Fruit fly (Drosophila melanogaster) whole organism, embryonic: ENCODE measurements around the gene CG31974.
A peak's percentile ranks its signal among the peaks of the same experiment; 100 is the strongest.

ENCODE experiments used
- Bdp1 ChIP-seq: fragments of 200-800 bp; sonication (Bioruptor generic); optimal IDR thresholded peaks from 3 replicates; lab custom pipeline; 2016; ENCODE audit warnings: missing biosample characterization, missing genetic modification characterization
- CG11398 ChIP-seq: fragments of 200-800 bp; sonication (Bioruptor generic); optimal IDR thresholded peaks from 2 replicates; lab custom pipeline; 2016; ENCODE audit warnings: missing biosample characterization, missing genetic modification characterization
- CG11696 ChIP-seq: fragments of 200-800 bp; sonication (Bioruptor generic); IDR thresholded peaks from 2 replicates; pipeline ENCODE4 v1.3.6; 2022; ENCODE audit warnings: missing biosample characterization, missing genetic modification characterization
- CG12219 ChIP-seq: fragments of 200-800 bp; sonication (Bioruptor generic); optimal IDR thresholded peaks from 3 replicates; lab custom pipeline; 2018; ENCODE audit warnings: missing biosample characterization, mild to moderate bottlenecking, missing genetic modification characterization
- CG12744 ChIP-seq: fragments of 200-800 bp; sonication (Bioruptor generic); optimal IDR thresholded peaks from 2 replicates; lab custom pipeline; 2016; ENCODE audit warnings: missing biosample characterization, missing genetic modification characterization
- CG12769 ChIP-seq: fragments of 200-800 bp; sonication (Bioruptor generic); optimal IDR thresholded peaks from 2 replicates; lab custom pipeline; 2019; ENCODE audit warnings: missing biosample characterization, mild to moderate bottlenecking, missing genetic modification characterization, moderate library complexity
- CG14667 ChIP-seq: fragments of 200-800 bp; sonication (Bioruptor generic); IDR thresholded peaks from 2 replicates; pipeline ENCODE4 v1.3.6; 2022; ENCODE audit warnings: missing biosample characterization, missing genetic modification characterization
- CG15601 ChIP-seq: fragments of 200-800 bp; sonication (Bioruptor generic); optimal IDR thresholded peaks from 3 replicates; lab custom pipeline; 2019; ENCODE audit warnings: missing biosample characterization, mild to moderate bottlenecking, missing genetic modification characterization, moderate library complexity
- CG18619 ChIP-seq: fragments of 200-800 bp; sonication (Bioruptor generic); optimal IDR thresholded peaks from 3 replicates; lab custom pipeline; 2017; ENCODE audit warnings: missing biosample characterization, mild to moderate bottlenecking, missing genetic modification characterization
- CG2712 ChIP-seq: fragments of 200-800 bp; optimal IDR thresholded peaks from 3 replicates; lab custom pipeline; 2019; ENCODE audit warnings: missing biosample characterization, mild to moderate bottlenecking, missing genetic modification characterization, moderate library complexity
- CG2875 ChIP-seq: fragments of 200-800 bp; sonication (Bioruptor generic); optimal IDR thresholded peaks from 2 replicates; lab custom pipeline; 2017; ENCODE audit warnings: missing biosample characterization, mild to moderate bottlenecking, missing genetic modification characterization, missing genetic modification reagents
- CG30020 ChIP-seq: fragments of 200-800 bp; optimal IDR thresholded peaks from 2 replicates; lab custom pipeline; 2019; ENCODE audit warnings: missing biosample characterization, mild to moderate bottlenecking, missing genetic modification characterization, moderate library complexity
- CG31365 ChIP-seq: fragments of 200-800 bp; sonication (Bioruptor generic); optimal IDR thresholded peaks from 2 replicates; lab custom pipeline; 2018; ENCODE audit warnings: missing biosample characterization, mild to moderate bottlenecking, missing genetic modification characterization
- CG31388 ChIP-seq: fragments of 200-800 bp; sonication (Bioruptor generic); optimal IDR thresholded peaks from 2 replicates; lab custom pipeline; 2016; ENCODE audit warnings: missing biosample characterization, missing genetic modification characterization
- CG32772 ChIP-seq: fragments of 200-800 bp; sonication (Bioruptor generic); IDR thresholded peaks from 2 replicates; pipeline ENCODE4 v1.3.6; 2022; ENCODE audit warnings: missing biosample characterization, missing genetic modification characterization
- CG3407 ChIP-seq: fragments of 200-800 bp; sonication (Bioruptor generic); optimal IDR thresholded peaks from 2 replicates; lab custom pipeline; 2018; ENCODE audit warnings: missing biosample characterization, mild to moderate bottlenecking, missing genetic modification characterization
- CG42726 ChIP-seq: fragments of 200-800 bp; sonication (Bioruptor generic); IDR thresholded peaks from 2 replicates; pipeline ENCODE4 v1.3.6; 2022; ENCODE audit warnings: missing biosample characterization, missing genetic modification characterization; ENCODE audit not compliant: partially characterized antibody
- CG4328 ChIP-seq: fragments of 200-800 bp; sonication (Bioruptor generic); optimal IDR thresholded peaks from 3 replicates; lab custom pipeline; 2017; ENCODE audit warnings: missing biosample characterization, missing genetic modification reagents, missing genetic modification characterization
- CG4820 ChIP-seq: fragments of 200-800 bp; sonication (Bioruptor generic); optimal IDR thresholded peaks from 3 replicates; lab custom pipeline; 2016; ENCODE audit warnings: missing biosample characterization, missing genetic modification characterization
- CG6175 ChIP-seq: fragments of 200-800 bp; sonication (Bioruptor generic); IDR thresholded peaks from 3 replicates; pipeline ENCODE4 v1.3.6; 2022; ENCODE audit warnings: missing biosample characterization, missing genetic modification characterization
- CG6813 ChIP-seq: fragments of 200-800 bp; sonication (Bioruptor generic); optimal IDR thresholded peaks from 2 replicates; lab custom pipeline; 2017; ENCODE audit warnings: missing biosample characterization, missing genetic modification characterization, mild to moderate bottlenecking, moderate library complexity, missing genetic modification reagents
- CG7987 ChIP-seq: fragments of 200-800 bp; sonication (Bioruptor generic); optimal IDR thresholded peaks from 2 replicates; lab custom pipeline; 2018; ENCODE audit warnings: missing biosample characterization, mild to moderate bottlenecking, missing genetic modification characterization, moderate library complexity
- CG8388 ChIP-seq: fragments of 200-800 bp; sonication (Bioruptor generic); optimal IDR thresholded peaks from 2 replicates; lab custom pipeline; 2019; ENCODE audit warnings: missing biosample characterization, mild to moderate bottlenecking, missing genetic modification characterization, moderate library complexity
- CTCF ChIP-seq: fragments of 200-800 bp; sonication (Bioruptor generic); optimal IDR thresholded peaks from 2 replicates; lab custom pipeline; 2017; ENCODE audit warnings: missing biosample characterization, mild to moderate bottlenecking, missing genetic modification characterization, moderate library complexity
- Chrac-16 ChIP-seq: fragments of 200-800 bp; sonication (Bioruptor generic); optimal IDR thresholded peaks from 3 replicates; lab custom pipeline; 2016; ENCODE audit warnings: missing biosample characterization, missing genetic modification characterization
- CrebB ChIP-seq: fragments of 200-800 bp; sonication (Bioruptor generic); optimal IDR thresholded peaks from 3 replicates; lab custom pipeline; 2018; ENCODE audit warnings: missing biosample characterization, mild to moderate bottlenecking, missing genetic modification characterization
- NFAT ChIP-seq: fragments of 200-800 bp; sonication (Bioruptor generic); IDR thresholded peaks from 2 replicates; pipeline ENCODE4 v1.3.6; 2022; ENCODE audit warnings: missing biosample characterization, missing genetic modification characterization
- Oaz ChIP-seq: fragments of 200-800 bp; sonication (Bioruptor generic); IDR thresholded peaks from 2 replicates; pipeline ENCODE4 v1.3.6; 2022; ENCODE audit warnings: missing biosample characterization, missing genetic modification characterization
- Sox100B ChIP-seq: fragments of 200-800 bp; sonication (Bioruptor generic); optimal IDR thresholded peaks from 3 replicates; lab custom pipeline; 2018; ENCODE audit warnings: missing biosample characterization, mild to moderate bottlenecking, missing genetic modification characterization
- Vsx1 ChIP-seq: fragments of 200-800 bp; sonication (Bioruptor generic); optimal IDR thresholded peaks from 2 replicates; lab custom pipeline; 2017; ENCODE audit warnings: missing biosample characterization, mild to moderate bottlenecking, missing genetic modification characterization, missing genetic modification reagents
- cato ChIP-seq: fragments of 200-800 bp; sonication (Bioruptor generic); optimal IDR thresholded peaks from 2 replicates; lab custom pipeline; 2016; ENCODE audit warnings: missing biosample characterization, missing genetic modification characterization, borderline replicate concordance
- caup ChIP-seq: fragments of 200-800 bp; sonication (Bioruptor generic); optimal IDR thresholded peaks from 3 replicates; lab custom pipeline; 2017; ENCODE audit warnings: missing biosample characterization, mild to moderate bottlenecking, missing genetic modification characterization, moderate library complexity; ENCODE audit not compliant: severe bottlenecking
- crc ChIP-seq: fragments of 200-800 bp; sonication (Bioruptor generic); optimal IDR thresholded peaks from 2 replicates; lab custom pipeline; 2016; ENCODE audit warnings: missing biosample characterization, missing genetic modification characterization
- crp ChIP-seq, 2 experiments: fragments of 200-800 bp; sonication (Bioruptor generic); optimal IDR thresholded peaks; 2 replicates in 1 of 2; 3 replicates in 1 of 2; lab custom pipeline; 2017; ENCODE audit warnings: missing biosample characterization in 2 of 2, missing genetic modification characterization in 2 of 2, mild to moderate bottlenecking in 1 of 2, moderate library complexity in 1 of 2
- dysf ChIP-seq: fragments of 200-800 bp; sonication (Bioruptor generic); IDR thresholded peaks from 3 replicates; pipeline ENCODE4 v1.3.6; 2022; ENCODE audit warnings: missing biosample characterization, missing genetic modification characterization
- gcm2 ChIP-seq: fragments of 200-800 bp; sonication (Bioruptor generic); optimal IDR thresholded peaks from 2 replicates; lab custom pipeline; 2016; ENCODE audit warnings: missing biosample characterization, missing genetic modification characterization
- ham ChIP-seq: fragments of 200-800 bp; sonication (Bioruptor generic); IDR thresholded peaks from 2 replicates; pipeline ENCODE4 v1.3.6; 2022; ENCODE audit warnings: missing biosample characterization, missing genetic modification characterization
- inv ChIP-seq: fragments of 200-800 bp; sonication (Bioruptor generic); IDR thresholded peaks from 2 replicates; pipeline ENCODE4 v1.3.6; 2022; ENCODE audit warnings: missing biosample characterization, missing genetic modification characterization; ENCODE audit not compliant: partially characterized antibody
- kay ChIP-seq: fragments of 200-800 bp; sonication (Bioruptor generic); optimal IDR thresholded peaks from 2 replicates; lab custom pipeline; 2016; ENCODE audit warnings: missing biosample characterization, missing genetic modification characterization
- klu ChIP-seq: fragments of 200-800 bp; sonication (Bioruptor generic); IDR thresholded peaks from 2 replicates; pipeline ENCODE4 v1.3.6; 2022; ENCODE audit warnings: missing biosample characterization, missing genetic modification characterization
- kni ChIP-seq: fragments of 200-800 bp; sonication (Bioruptor generic); optimal IDR thresholded peaks from 3 replicates; lab custom pipeline; 2017; ENCODE audit warnings: mild to moderate bottlenecking, missing biosample characterization, missing genetic modification reagents, missing genetic modification characterization
- sc ChIP-seq, 3 experiments: fragments of >200 bp in 2 of 3; fragments of 200-800 bp in 1 of 3; sonication (Bioruptor generic) in 1 of 3; optimal IDR thresholded peaks; 2 replicates in 2 of 3; 3 replicates in 1 of 3; lab custom pipeline; 2017; ENCODE audit warnings: mild to moderate bottlenecking in 1 of 3, missing biosample characterization in 1 of 3, missing genetic modification characterization in 1 of 3, missing genetic modification reagents in 1 of 3
- scrt ChIP-seq: fragments of 200-800 bp; sonication (Bioruptor generic); optimal IDR thresholded peaks from 2 replicates; lab custom pipeline; 2018; ENCODE audit warnings: missing biosample characterization, mild to moderate bottlenecking, missing genetic modification characterization, moderate library complexity
- sens ChIP-seq: fragments of 200-800 bp; sonication (Bioruptor generic); peaks from one replicate; lab custom pipeline; 2016; ENCODE audit warnings: missing biosample characterization, missing genetic modification characterization
- sisA ChIP-seq: fragments of 200-800 bp; sonication (Bioruptor generic); IDR thresholded peaks from 2 replicates; pipeline ENCODE4 v1.3.6; 2022; ENCODE audit warnings: missing biosample characterization, missing genetic modification characterization
- z ChIP-seq: fragments of 200-800 bp; sonication (Bioruptor generic); IDR thresholded peaks from 3 replicates; pipeline ENCODE4 v1.3.6; 2022; ENCODE audit warnings: missing biosample characterization, missing genetic modification characterization
- zf30C ChIP-seq: fragments of 200-800 bp; sonication (Bioruptor generic); optimal IDR thresholded peaks from 3 replicates; lab custom pipeline; 2018; ENCODE audit warnings: missing biosample characterization, mild to moderate bottlenecking, missing genetic modification characterization

Gene CG31974

DNA sequence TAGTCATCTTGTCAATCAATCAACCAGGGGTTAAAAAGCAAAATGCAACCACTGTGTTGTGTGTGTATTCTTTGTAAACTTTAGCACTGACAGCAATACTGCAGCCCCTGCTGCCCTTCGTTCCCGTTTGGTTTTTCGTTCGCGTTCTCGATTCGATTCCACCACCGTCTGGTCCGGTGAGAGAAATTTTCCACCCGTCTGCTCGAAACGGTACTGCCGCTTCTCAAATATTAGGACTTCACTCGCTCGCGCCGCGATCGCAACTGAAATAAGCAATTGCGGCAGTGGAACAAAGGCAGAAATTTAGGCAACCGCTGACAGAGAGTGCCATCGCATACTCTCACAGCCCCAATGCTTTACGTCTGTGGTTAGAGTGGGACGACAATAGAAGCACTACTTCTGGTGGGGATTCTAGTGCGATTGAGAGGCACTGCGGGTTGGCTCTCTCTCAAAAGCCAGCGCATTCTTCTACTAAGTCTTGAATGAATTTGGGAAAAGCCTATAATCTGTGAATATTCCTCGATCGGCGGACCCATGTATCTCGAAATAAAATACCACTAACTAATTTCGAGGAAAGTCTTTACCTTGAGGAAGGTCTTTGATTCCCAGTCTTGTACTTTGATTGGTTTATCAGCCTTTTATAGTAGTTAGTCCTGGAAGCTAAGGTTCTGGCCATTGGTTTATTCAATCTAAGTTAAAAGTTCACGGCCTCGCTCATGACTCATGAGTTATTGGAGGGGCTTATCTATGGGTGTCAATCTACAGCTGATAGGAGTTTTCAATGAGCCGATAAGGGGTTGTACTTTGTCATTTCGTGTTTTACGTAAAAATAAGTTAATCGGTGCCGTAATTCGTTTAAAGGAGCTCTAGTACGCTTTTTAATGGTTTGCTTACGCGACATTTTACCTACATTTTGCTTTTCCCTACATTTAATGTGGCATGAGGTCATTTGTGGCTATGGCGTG, 13.6 kb downstream of the CG31974 start (continued):
- peak; percentile 36 for TF ChIP-seq kay (GFP tag; lab: Kevin White, UChicago)
- TF ChIP-seq CTCF: peak; percentile 8
- TF ChIP-seq z (GFP tag; lab: Robert Waterston, UW): peak; percentile 66; the same call in 2 of the 3 replicates
- peak; percentile 68 for TF ChIP-seq CG7987
- TF ChIP-seq Sox100B (GFP tag; lab: Kevin White, UChicago): no peak
- TF ChIP-seq CG8388 (GFP tag; lab: Kevin White, UChicago): no peak
- no peak for TF ChIP-seq gcm2
- no peak for TF ChIP-seq Oaz (GFP tag; lab: Robert Waterston, UW)
- TF ChIP-seq CG30020 (tag; lab: Kevin White, UChicago): no peak
- no peak for TF ChIP-seq CG12219 (GFP tag; lab: Kevin White, UChicago)
- peak; percentile 65 for TF ChIP-seq caup (GFP tag; lab: Kevin White, UChicago)
- TF ChIP-seq CG6175 (GFP tag; lab: Robert Waterston, UW): peak; percentile 32; the same call in 1 of the 3 replicates
- peak in 1 of 2 experiments; percentile 0 for TF ChIP-seq crp (GFP tag; optimal IDR thresholded peaks at IDR 0.05; lab: Kevin White, UChicago)
- peak; percentile 73 for TF ChIP-seq CrebB (tag; lab: Kevin White, UChicago)
- TF ChIP-seq CG18619 (GFP tag; lab: Kevin White, UChicago): no peak
- no peak for TF ChIP-seq dysf (GFP tag; lab: Robert Waterston, UW)
- TF ChIP-seq CG14667 (GFP tag; lab: Robert Waterston, UW): no peak
- peak; percentile 66 for TF ChIP-seq CG31365 (tag; lab: Kevin White, UChicago)
- TF ChIP-seq CG32772 (GFP tag; lab: Robert Waterston, UW): no peak
- TF ChIP-seq CG12769: peak; percentile 93
- peak; percentile 47 for TF ChIP-seq CG6813 (GFP tag; lab: Kevin White, UChicago)
- TF ChIP-seq CG11696 (GFP tag; lab: Robert Waterston, UW): 0 out of 2 replicates have a peak, but pooled peaks have one; percentile 50
- peak; percentile 67; the same call in 1 of the 2 replicates for TF ChIP-seq CG42726 (GFP tag; lab: Robert Waterston, UW)
- peak; percentile 95 for TF ChIP-seq NFAT (GFP tag; lab: Robert Waterston, UW)
- TF ChIP-seq sisA (GFP tag; lab: Robert Waterston, UW): no peak
- TF ChIP-seq sc (optimal IDR thresholded peaks at IDR 0.05; lab: Kevin White, UChicago): no peak
- no peak for TF ChIP-seq sc (GFP tag; optimal IDR thresholded peaks at IDR 0.05; lab: Kevin White, UChicago)
- TF ChIP-seq kni (GFP tag; lab: Kevin White, UChicago): peak; percentile 77
- no peak for TF ChIP-seq Bdp1
- peak; percentile 1 for TF ChIP-seq zf30C
- no peak for TF ChIP-seq cato
- no peak for TF ChIP-seq Chrac-16 (GFP tag; lab: Kevin White, UChicago)
- TF ChIP-seq Vsx1 (GFP tag; lab: Kevin White, UChicago): peak; percentile 25
- TF ChIP-seq sens (GFP tag; lab: Kevin White, UChicago): peak; percentile 78
- no peak for TF ChIP-seq ham (GFP tag; lab: Robert Waterston, UW)
- TF ChIP-seq CG4328 (GFP tag; lab: Kevin White, UChicago): peak; percentile 15
- TF ChIP-seq inv: no peak
- TF ChIP-seq scrt (GFP tag; lab: Kevin White, UChicago): peak; percentile 59
- peak; percentile 60 for TF ChIP-seq CG15601 (tag; lab: Kevin White, UChicago)
- TF ChIP-seq crc (GFP tag; lab: Kevin White, UChicago): no peak
- TF ChIP-seq CG4820 (GFP tag; lab: Kevin White, UChicago): no peak
- TF ChIP-seq CG2875: peak; percentile 38
- 0 out of 2 replicates have a peak, but pooled peaks have one; percentile 10 for TF ChIP-seq klu (GFP tag; lab: Robert Waterston, UW)
- peak; percentile 30 for TF ChIP-seq CG11398 (GFP tag; lab: Kevin White, UChicago)
- peak; percentile 43 for TF ChIP-seq CG3407
- TF ChIP-seq CG12744: no peak
- TF ChIP-seq CG31388: no peak
- TF ChIP-seq CG2712 (tag; lab: Kevin White, UChicago): peak; percentile 40
